Worm (Caenorhabditis elegans): Measurements from ENCODE around the gene cyp-37A1.

cyp-37A1 gene

ce11 chrII:14051474-14051934 is 34.7 kb upstream of the cyp-37A1 start:
- TF ChIP-seq pqm-1 (tag; optimal IDR thresholded peaks at IDR 0.05) (no peak), tbx-7 (tag; optimal IDR thresholded peaks at IDR 0.05) (no peak), ceh-30 (tag; optimal IDR thresholded peaks at IDR 0.05) (no peak)

ce11 chrII:14050506-14050905 is 33.7 kb upstream of the cyp-37A1 start:
- TF ChIP-seq K09A11.1 (tag; optimal IDR thresholded peaks at IDR 0.05; ENCODE audit: insufficient read depth) (no peak), ceh-2 (tag; optimal IDR thresholded peaks at IDR 0.05) (no peak), ceh-18 (tag; optimal IDR thresholded peaks at IDR 0.05) (peak; percentile 62), ceh-6 (GFP tag; optimal IDR thresholded peaks at IDR 0.05) (peak; percentile 24), pax-1 (tag; optimal IDR thresholded peaks at IDR 0.05) (no peak), pha-4 (tag; optimal IDR thresholded peaks at IDR 0.05) (no peak), unc-55 (GFP tag; optimal IDR thresholded peaks at IDR 0.05) (peak; percentile 11), zip-5 (tag; optimal IDR thresholded peaks at IDR 0.05) (no peak), elt-2 (tag; optimal IDR thresholded peaks at IDR 0.05) (peak; percentile 24), ceh-30 (tag; optimal IDR thresholded peaks at IDR 0.05) (no peak), ceh-9 (tag; optimal IDR thresholded peaks at IDR 0.05) (no peak), tbx-7 (tag; optimal IDR thresholded peaks at IDR 0.05) (no peak), unc-42 (tag; optimal IDR thresholded peaks at IDR 0.05) (no peak), ref-2 (tag; optimal IDR thresholded peaks at IDR 0.05) (peak; percentile 11), hlh-8 (tag; optimal IDR thresholded peaks at IDR 0.05) (no peak), nhr-232 (tag; optimal IDR thresholded peaks at IDR 0.05) (no peak), hlh-13 (GFP tag; optimal IDR thresholded peaks at IDR 0.05) (no peak), fkh-10 (GFP tag; optimal IDR thresholded peaks at IDR 0.05) (no peak), ceh-24 (tag; optimal IDR thresholded peaks at IDR 0.05) (no peak), ceh-45 (GFP tag; IDR thresholded peaks at IDR 0.05) (no peak), T23F11.4 (GFP tag; optimal IDR thresholded peaks at IDR 0.05) (no peak), pqm-1 (tag; optimal IDR thresholded peaks at IDR 0.05) (no peak), che-1 (tag; optimal IDR thresholded peaks at IDR 0.05) (no peak), nhr-11 (tag; optimal IDR thresholded peaks at IDR 0.05) (no peak), pat-9 (tag; optimal IDR thresholded peaks at IDR 0.05) (no peak), ztf-16 (tag; optimal IDR thresholded peaks at IDR 0.05) (no peak), nfya-1 (tag; optimal IDR thresholded peaks at IDR 0.05) (peak; percentile 58), lin-11 (tag; optimal IDR thresholded peaks at IDR 0.05) (no peak), pros-1 (tag; optimal IDR thresholded peaks at IDR 0.05) (no peak), unc-3 (GFP tag; conservative IDR thresholded peaks at IDR 0.05) (no peak), unc-3 (tag; optimal IDR thresholded peaks at IDR 0.05) (no peak), sox-4 (tag; optimal IDR thresholded peaks at IDR 0.05) (no peak), lim-6 (tag; optimal IDR thresholded peaks at IDR 0.05) (no peak), ttx-3 (tag; optimal IDR thresholded peaks at IDR 0.05) (no peak), unc-86 (tag; optimal IDR thresholded peaks at IDR 0.05) (no peak), hlh-30 (tag; optimal IDR thresholded peaks at IDR 0.05; ENCODE audit: insufficient read depth) (peak; percentile 49), ceh-19 (GFP tag; optimal IDR thresholded peaks at IDR 0.05) (no peak), ceh-31 (tag; optimal IDR thresholded peaks at IDR 0.05) (peak; percentile 24), ceh-22 (tag; optimal IDR thresholded peaks at IDR 0.05) (no peak), Y22D7AL.16 (tag; optimal IDR thresholded peaks at IDR 0.05) (no peak), elt-4 (tag; optimal IDR thresholded peaks at IDR 0.05) (no peak), ceh-34 (tag; optimal IDR thresholded peaks at IDR 0.05) (no peak), gmeb-2 (tag; optimal IDR thresholded peaks at IDR 0.05) (no peak), pha-2 (tag; optimal IDR thresholded peaks at IDR 0.05) (no peak), madf-2 (tag; optimal IDR thresholded peaks at IDR 0.05) (no peak), eyg-1 (tag; optimal IDR thresholded peaks at IDR 0.05) (no peak), hlh-15 (tag; optimal IDR thresholded peaks at IDR 0.05) (no peak), fkh-6 (tag; optimal IDR thresholded peaks at IDR 0.05) (no peak), dmd-4 (tag; optimal IDR thresholded peaks at IDR 0.05; ENCODE audit: borderline replicate concordance) (no peak), rnt-1 (tag; optimal IDR thresholded peaks at IDR 0.05) (peak; percentile 41), F13H6.1 (tag; optimal IDR thresholded peaks at IDR 0.05) (peak; percentile 23), ceh-48 (tag; optimal IDR thresholded peaks at IDR 0.05) (no peak)

All from whole organism, late embryonic.